Worm (Caenorhabditis elegans) whole organism, L2 larva: ENCODE data around the gene his-72.

Source experiments
- F13H6.1 ChIP-seq: sonication (generic microtip); optimal IDR thresholded peaks from 2 replicates; lab custom pipeline; 2016; ENCODE audit warnings: missing genetic modification characterization, missing compliant biosample characterization
- blmp-1 ChIP-seq: sonication (generic microtip); optimal IDR thresholded peaks from 2 replicates; lab custom pipeline; 2017; ENCODE audit warnings: missing genetic modification characterization, mild to moderate bottlenecking, missing compliant biosample characterization, antibody characterized with exemption, moderate library complexity; ENCODE audit not compliant: insufficient read depth
- egl-27 ChIP-seq: sonication (generic microtip); optimal IDR thresholded peaks from 3 replicates; lab custom pipeline; 2017; ENCODE audit warnings: missing biosample characterization, missing genetic modification reagents, missing genetic modification characterization
- elt-1 ChIP-seq: fragments of 150-350 bp; optimal IDR thresholded peaks from 2 replicates; lab custom pipeline; 2014; ENCODE audit warnings: missing biosample characterization, missing genetic modification characterization
- nhr-237 ChIP-seq: fragments of 150-350 bp; optimal IDR thresholded peaks from 2 replicates; lab custom pipeline; 2014; ENCODE audit warnings: missing biosample characterization, missing genetic modification characterization
- unc-55 ChIP-seq: fragments of 150-350 bp; sonication (generic microtip); optimal IDR thresholded peaks from 3 replicates; lab custom pipeline; 2014; ENCODE audit warnings: missing biosample characterization, missing genetic modification reagents, missing genetic modification characterization

DNA sequence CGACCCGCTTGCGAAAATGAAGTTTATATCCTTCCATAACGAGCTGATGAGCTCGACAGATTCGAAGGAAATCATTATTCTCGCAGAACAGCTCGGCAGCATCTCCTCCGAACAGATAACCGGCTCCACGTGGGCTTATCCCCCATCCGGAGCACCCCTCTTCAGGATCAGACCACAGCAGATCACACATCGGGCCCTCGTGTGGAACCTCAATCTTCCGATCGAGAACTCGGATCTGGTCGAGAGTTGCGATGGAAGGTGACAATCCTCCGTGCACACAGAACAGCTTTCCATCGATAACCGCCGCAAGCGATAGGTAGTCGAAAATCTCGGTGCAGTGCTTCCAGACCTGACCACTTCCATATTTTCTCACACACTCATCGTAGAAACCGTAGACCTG lies 6.8 kb upstream of the his-72 start:
- TF ChIP-seq elt-1 (tag; lab: Kevin White, UChicago) (no peak), nhr-237 (tag; lab: Kevin White, UChicago) (no peak), F13H6.1 (tag; lab: Kevin White, UChicago) (no peak), egl-27 (tag; lab: Kevin White, UChicago) (no peak), unc-55 (GFP tag; lab: Kevin White, UChicago) (no peak), blmp-1 (tag; lab: Kevin White, UChicago) (no peak)
